Fruit fly (Drosophila melanogaster): ENCODE data around the gene CG31821.

The CG31821 gene

DNA sequence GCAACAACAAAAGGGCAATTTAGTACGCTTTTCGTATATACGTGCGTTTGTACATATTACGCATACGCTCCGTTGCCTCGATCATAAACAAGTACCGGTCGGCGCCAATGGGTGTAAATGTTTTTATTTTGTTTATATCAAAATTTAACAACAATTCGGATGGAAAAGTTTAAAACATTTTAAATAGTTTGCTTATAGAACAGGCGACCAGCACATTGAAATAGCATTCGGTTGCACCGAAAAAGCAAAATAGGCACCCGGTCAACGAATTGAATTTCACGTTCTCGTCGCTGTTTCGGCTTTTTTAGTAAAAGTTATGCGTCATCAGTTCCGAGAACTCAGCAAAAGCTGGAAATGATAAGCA is 11.4 kb upstream of the CG31821 start:
- TF ChIP-seq Sox102F (GFP tag; optimal IDR thresholded peaks at IDR 0.05) (no peak), Ets21C (GFP tag; optimal IDR thresholded peaks at IDR 0.05) (no peak), CG11902 (GFP tag; optimal IDR thresholded peaks at IDR 0.05) (no peak), pdm3 (GFP tag; optimal IDR thresholded peaks at IDR 0.05) (no peak), Smox (GFP tag; optimal IDR thresholded peaks at IDR 0.05) (no peak), topi (GFP tag; optimal IDR thresholded peaks at IDR 0.05) (no peak), svp (GFP tag) (peak; percentile 73), CG4318 (GFP tag; optimal IDR thresholded peaks at IDR 0.05) (no peak), Eip93F (GFP tag; optimal IDR thresholded peaks at IDR 0.05) (no peak), CG6854 (GFP tag; optimal IDR thresholded peaks at IDR 0.05) (peak; percentile 11), vri (GFP tag; optimal IDR thresholded peaks at IDR 0.05) (peak; percentile 48), Eip78C (GFP tag) (peak; percentile 38), Eip75B (GFP tag; optimal IDR thresholded peaks at IDR 0.05) (no peak), fkh (GFP tag; optimal IDR thresholded peaks at IDR 0.05) (peak; percentile 12), Hr38 (GFP tag; optimal IDR thresholded peaks at IDR 0.05) (no peak), Met (GFP tag; optimal IDR thresholded peaks at IDR 0.05) (no peak), CG6163 (GFP tag; IDR thresholded peaks at IDR 0.05) (no peak), dac (GFP tag; optimal IDR thresholded peaks at IDR 0.05) (no peak)

DNA sequence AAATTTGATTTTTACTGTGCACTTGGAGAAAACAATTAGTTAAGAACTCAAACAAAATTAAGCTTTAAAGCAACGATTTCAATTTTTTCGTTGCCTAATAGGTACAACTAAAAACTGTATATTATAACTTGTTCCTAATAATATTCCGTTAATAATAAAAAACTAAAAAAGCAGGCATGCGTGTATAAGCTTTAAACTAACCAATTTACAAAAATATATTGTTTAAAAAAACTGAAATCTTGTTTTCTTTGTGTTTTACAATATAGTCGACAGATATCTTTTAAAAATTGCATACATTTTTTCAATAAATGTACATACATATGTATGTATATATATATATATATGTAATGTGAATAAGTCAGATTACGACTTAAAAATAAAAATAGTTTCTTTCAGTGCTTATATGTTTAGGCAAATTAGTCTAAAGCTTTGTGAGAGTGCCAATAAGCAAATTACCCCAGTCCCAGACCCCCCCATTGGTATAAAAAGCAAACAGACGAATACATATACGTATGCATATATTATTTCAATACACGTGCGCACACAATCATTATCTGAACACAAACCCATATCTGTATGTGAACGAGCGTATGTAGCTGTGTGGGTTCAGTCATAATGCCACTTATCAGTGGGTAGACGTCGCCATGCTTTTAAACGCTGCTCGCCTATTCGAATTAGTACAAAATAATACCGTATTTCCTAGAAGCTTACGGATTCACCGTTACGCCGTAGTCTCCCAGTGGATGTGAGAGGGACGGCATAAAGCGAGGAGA is 10.9 kb upstream of the CG31821 start:
- peak; percentile 96 for TF ChIP-seq vri (GFP tag; optimal IDR thresholded peaks at IDR 0.05)
- TF ChIP-seq CG10669 (GFP tag; optimal IDR thresholded peaks at IDR 0.05) = no peak
- TF ChIP-seq CG3032 (tag; optimal IDR thresholded peaks at IDR 0.05) = no peak
- no peak for TF ChIP-seq achi (GFP tag; optimal IDR thresholded peaks at IDR 0.05)
- TF ChIP-seq spab (GFP tag; optimal IDR thresholded peaks at IDR 0.05) = no peak
- no peak for TF ChIP-seq CG8119 (GFP tag; IDR thresholded peaks at IDR 0.05)
- TF ChIP-seq svp (GFP tag) = peak; percentile 90
- TF ChIP-seq CG6854 (GFP tag; optimal IDR thresholded peaks at IDR 0.05) = no peak
- no peak for TF ChIP-seq Lpt (GFP tag; optimal IDR thresholded peaks at IDR 0.05)
- no peak for TF ChIP-seq Ets96B (tag; optimal IDR thresholded peaks at IDR 0.05)
- no peak for TF ChIP-seq CG6163 (GFP tag; IDR thresholded peaks at IDR 0.05)
- peak in 1 of 2 experiments; percentile 10 for TF ChIP-seq ss (GFP tag; optimal IDR thresholded peaks at IDR 0.05)
- TF ChIP-seq CG15336 (GFP tag; IDR thresholded peaks at IDR 0.05) = no peak
- peak; percentile 35 for TF ChIP-seq Sox15 (GFP tag; optimal IDR thresholded peaks at IDR 0.05)
- TF ChIP-seq acj6 (GFP tag; optimal IDR thresholded peaks at IDR 0.05) = peak; percentile 19
- peak; percentile 1 for TF ChIP-seq Sox14 (GFP tag; optimal IDR thresholded peaks at IDR 0.05)
- peak; percentile 92 for TF ChIP-seq CG1621 (tag; optimal IDR thresholded peaks at IDR 0.05)
- no peak for TF ChIP-seq fd85E (GFP tag; optimal IDR thresholded peaks at IDR 0.05)
- peak; percentile 30 for TF ChIP-seq CG10631 (GFP tag; optimal IDR thresholded peaks at IDR 0.05)
- peak; percentile 37 for TF ChIP-seq esn (GFP tag; optimal IDR thresholded peaks at IDR 0.05)
- TF ChIP-seq Eip78C (GFP tag) = peak; percentile 45
- TF ChIP-seq Eip93F (GFP tag; optimal IDR thresholded peaks at IDR 0.05) = peak; percentile 18
- TF ChIP-seq fkh (GFP tag; optimal IDR thresholded peaks at IDR 0.05) = peak; percentile 95
- TF ChIP-seq Blimp-1 (GFP tag; optimal IDR thresholded peaks at IDR 0.05) = no peak
- no peak for TF ChIP-seq CG11294 (GFP tag; IDR thresholded peaks at IDR 0.05)
- TF ChIP-seq CG34406 (GFP tag; optimal IDR thresholded peaks at IDR 0.05) = peak; percentile 29
- no peak for TF ChIP-seq Hr4 (GFP tag; optimal IDR thresholded peaks at IDR 0.05)
- no peak for TF ChIP-seq CG11762 (GFP tag; optimal IDR thresholded peaks at IDR 0.05; ENCODE audit: insufficient read depth)
- TF ChIP-seq CG6276 (GFP tag; optimal IDR thresholded peaks at IDR 0.05) = no peak
- no peak for TF ChIP-seq topi (GFP tag; optimal IDR thresholded peaks at IDR 0.05)
- TF ChIP-seq CG11902 (GFP tag; optimal IDR thresholded peaks at IDR 0.05) = no peak
- TF ChIP-seq OdsH (GFP tag; optimal IDR thresholded peaks at IDR 0.05) = peak; percentile 9
- TF ChIP-seq eg (GFP tag; IDR thresholded peaks at IDR 0.05) = peak; percentile 8; the same call in 1 of the 3 replicates
- TF ChIP-seq Sox102F (GFP tag; optimal IDR thresholded peaks at IDR 0.05) = no peak
- no peak for TF ChIP-seq CG8319 (GFP tag; optimal IDR thresholded peaks at IDR 0.05)
- no peak for TF ChIP-seq Ets21C (GFP tag; optimal IDR thresholded peaks at IDR 0.05)
- TF ChIP-seq CG4318 (GFP tag; optimal IDR thresholded peaks at IDR 0.05) = no peak
- no peak for TF ChIP-seq dac (GFP tag; optimal IDR thresholded peaks at IDR 0.05)
- no peak for TF ChIP-seq CG7368 (GFP tag; optimal IDR thresholded peaks at IDR 0.05)
- no peak for TF ChIP-seq Met (GFP tag; optimal IDR thresholded peaks at IDR 0.05)
- peak; percentile 0 for TF ChIP-seq cyc (GFP tag; optimal IDR thresholded peaks at IDR 0.05)
- no peak for TF ChIP-seq CG9139 (GFP tag; optimal IDR thresholded peaks at IDR 0.05)
- no peak for TF ChIP-seq CG16779 (tag; optimal IDR thresholded peaks at IDR 0.05)
- TF ChIP-seq CG6792 (GFP tag; optimal IDR thresholded peaks at IDR 0.05) = peak; percentile 6
